Fruit fly (Drosophila melanogaster): Measurements from ENCODE around the gene Vps36.

Vps36 gene

DNA sequence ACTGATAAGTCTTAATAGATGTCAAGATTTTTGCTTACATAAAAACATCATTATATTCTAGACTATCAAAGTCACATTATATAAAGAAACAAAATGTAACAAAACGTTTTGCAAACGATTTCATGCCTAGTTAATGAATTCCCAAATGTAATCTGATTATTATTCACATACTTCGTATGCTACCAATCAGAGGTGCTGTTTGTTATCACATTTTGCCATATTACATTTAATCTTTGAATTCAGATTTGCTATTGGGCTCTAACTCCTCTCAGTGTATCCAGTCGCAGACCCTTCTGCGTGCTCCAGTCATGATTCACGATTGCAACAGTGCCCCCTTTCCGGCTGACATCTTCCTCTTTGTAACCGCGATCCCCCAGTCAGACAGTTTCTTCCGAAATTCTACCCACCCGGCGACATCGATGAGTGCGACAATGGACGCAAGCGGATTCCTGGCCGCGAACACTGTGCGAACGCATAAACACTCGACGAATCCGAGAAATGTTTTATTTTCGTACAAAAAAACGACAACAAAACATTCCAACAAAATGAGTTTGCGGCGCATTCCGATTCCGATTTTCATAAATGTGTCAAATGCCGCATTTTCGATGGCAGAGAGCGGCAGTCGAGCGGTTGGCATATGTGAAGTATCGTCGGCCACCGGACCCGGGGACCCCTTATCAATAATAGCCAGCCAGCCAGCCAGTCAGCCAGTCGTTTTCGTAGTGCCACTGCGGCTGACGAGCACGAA lies 24.6 kb downstream of the Vps36 start:
- TF ChIP-seq gfzf (GFP tag; optimal IDR thresholded peaks at IDR 0.05) (no peak), Poxn (GFP tag; IDR thresholded peaks at IDR 0.05) (no peak), H2.0 (GFP tag; IDR thresholded peaks at IDR 0.05) (0 out of 2 replicates have a peak, but pooled peaks have one; percentile 3), kay (GFP tag; optimal IDR thresholded peaks at IDR 0.05) (peak; percentile 14), Rfx (GFP tag; IDR thresholded peaks at IDR 0.05) (peak; percentile 44; the same call in 1 of the 2 replicates), Chrac-16 (GFP tag; optimal IDR thresholded peaks at IDR 0.05) (no peak), CG7357 (GFP tag; IDR thresholded peaks at IDR 0.05) (0 out of 3 replicates have a peak, but pooled peaks have one; percentile 25), slbo (GFP tag; IDR thresholded peaks at IDR 0.05) (peak; percentile 39; the same call in 1 of the 2 replicates), ken (GFP tag; IDR thresholded peaks at IDR 0.05) (0 out of 3 replicates have a peak, but pooled peaks have one; percentile 39), chinmo (GFP tag; IDR thresholded peaks at IDR 0.05; ENCODE audit: partially characterized antibody) (0 out of 4 replicates have a peak, but pooled peaks have one; percentile 25), knrl (GFP tag; IDR thresholded peaks at IDR 0.05; ENCODE audit: partially characterized antibody) (no peak), phol (tag; optimal IDR thresholded peaks at IDR 0.05) (peak; percentile 25), CG4282 (GFP tag; optimal IDR thresholded peaks at IDR 0.05) (no peak), CG6175 (GFP tag; IDR thresholded peaks at IDR 0.05) (peak; percentile 50; the same call in 1 of the 3 replicates), cas (GFP tag; IDR thresholded peaks at IDR 0.05) (no peak), CG11504 (tag; optimal IDR thresholded peaks at IDR 0.05) (peak; percentile 44), chif (GFP tag; optimal IDR thresholded peaks at IDR 0.05) (peak in 1 of 2 experiments; percentile 4), CG14014 (GFP tag; IDR thresholded peaks at IDR 0.05) (peak; percentile 35; the same call in 1 of the 2 replicates), CG8388 (GFP tag; optimal IDR thresholded peaks at IDR 0.05) (peak; percentile 88), vvl (GFP tag; IDR thresholded peaks at IDR 0.05) (0 out of 2 replicates have a peak, but pooled peaks have one; percentile 36), Antp (GFP tag; optimal IDR thresholded peaks at IDR 0.05) (peak; percentile 4), chm (GFP tag; IDR thresholded peaks at IDR 0.05) (0 out of 2 replicates have a peak, but pooled peaks have one; percentile 17), CG18262 (tag; optimal IDR thresholded peaks at IDR 0.05) (peak; percentile 13), Deaf1 (tag; optimal IDR thresholded peaks at IDR 0.05) (peak; percentile 55), Ets97D (GFP tag; optimal IDR thresholded peaks at IDR 0.05) (no peak), CG2199 (GFP tag; IDR thresholded peaks at IDR 0.05) (peak; percentile 80; the same call in 1 of the 3 replicates), gem (tag; optimal IDR thresholded peaks at IDR 0.05) (peak; percentile 9), sob (GFP tag; IDR thresholded peaks at IDR 0.05) (0 out of 2 replicates have a peak, but pooled peaks have one; percentile 36), esg (GFP tag; conservative IDR thresholded peaks at IDR 0.05) (no peak), Dll (GFP tag; IDR thresholded peaks at IDR 0.05; ENCODE audit: partially characterized antibody) (no peak), CG9215 (GFP tag; IDR thresholded peaks at IDR 0.05) (0 out of 2 replicates have a peak, but pooled peaks have one; percentile 10), ci (GFP tag; IDR thresholded peaks at IDR 0.05) (peak; percentile 47; the same call in 1 of the 3 replicates), Hr78 (GFP tag; optimal IDR thresholded peaks at IDR 0.05) (no peak), CG31441 (GFP tag; IDR thresholded peaks at IDR 0.05) (no peak), Awh (GFP tag; IDR thresholded peaks at IDR 0.05) (no peak), caup (GFP tag; optimal IDR thresholded peaks at IDR 0.05; ENCODE audit: severe bottlenecking) (no peak), lmd (GFP tag; IDR thresholded peaks at IDR 0.05) (no peak), NK7.1 (GFP tag; optimal IDR thresholded peaks at IDR 0.05) (no peak), Dbx (GFP tag; IDR thresholded peaks at IDR 0.05) (0 out of 3 replicates have a peak, but pooled peaks have one; percentile 16), Xbp1 (GFP tag; optimal IDR thresholded peaks at IDR 0.05) (peak; percentile 2), dmrt99B (tag; optimal IDR thresholded peaks at IDR 0.05) (peak; percentile 15), tap (tag; optimal IDR thresholded peaks at IDR 0.05) (peak; percentile 18), maf-S (GFP tag; optimal IDR thresholded peaks at IDR 0.05) (no peak), sens (GFP tag) (peak; percentile 36), cwo (GFP tag; optimal IDR thresholded peaks at IDR 0.05) (no peak), sug (tag; optimal IDR thresholded peaks at IDR 0.05) (peak; percentile 28), Med (GFP tag) (peak; percentile 64), twi (tag; optimal IDR thresholded peaks at IDR 0.05) (no peak)

Data from whole organism, embryonic.